Worm (Caenorhabditis elegans): ENCODE data around the gene T02E9.5.

T02E9.5 gene

DNA sequence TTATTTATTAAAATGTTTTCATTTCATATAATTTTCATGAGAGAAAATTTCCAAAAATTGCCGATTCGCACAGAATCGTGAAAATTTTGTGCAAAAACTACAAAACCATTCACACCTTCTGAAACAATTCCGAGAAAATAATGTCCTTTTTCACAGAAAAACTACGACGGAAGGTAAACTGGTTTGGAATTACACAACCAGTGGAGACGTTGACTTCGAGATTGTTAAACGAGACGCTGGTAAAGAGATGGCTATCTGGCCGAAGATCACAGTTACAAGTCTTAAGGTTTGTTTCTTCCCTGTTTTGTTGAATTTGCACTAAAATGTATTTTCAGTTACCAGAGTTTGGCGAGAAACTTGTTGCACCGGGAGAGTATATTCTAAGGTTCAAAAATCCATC is 29.1 kb upstream of the T02E9.5 start:
- TF ChIP-seq lin-14 (GFP tag; optimal IDR thresholded peaks at IDR 0.05) (peak; percentile 16), grh-1 (GFP tag; IDR thresholded peaks at IDR 0.05) (peak; percentile 53; the same call in 1 of the 2 replicates), nhr-85 (tag) (peak; percentile 19), zip-4 (GFP tag; optimal IDR thresholded peaks at IDR 0.05) (no peak)

DNA sequence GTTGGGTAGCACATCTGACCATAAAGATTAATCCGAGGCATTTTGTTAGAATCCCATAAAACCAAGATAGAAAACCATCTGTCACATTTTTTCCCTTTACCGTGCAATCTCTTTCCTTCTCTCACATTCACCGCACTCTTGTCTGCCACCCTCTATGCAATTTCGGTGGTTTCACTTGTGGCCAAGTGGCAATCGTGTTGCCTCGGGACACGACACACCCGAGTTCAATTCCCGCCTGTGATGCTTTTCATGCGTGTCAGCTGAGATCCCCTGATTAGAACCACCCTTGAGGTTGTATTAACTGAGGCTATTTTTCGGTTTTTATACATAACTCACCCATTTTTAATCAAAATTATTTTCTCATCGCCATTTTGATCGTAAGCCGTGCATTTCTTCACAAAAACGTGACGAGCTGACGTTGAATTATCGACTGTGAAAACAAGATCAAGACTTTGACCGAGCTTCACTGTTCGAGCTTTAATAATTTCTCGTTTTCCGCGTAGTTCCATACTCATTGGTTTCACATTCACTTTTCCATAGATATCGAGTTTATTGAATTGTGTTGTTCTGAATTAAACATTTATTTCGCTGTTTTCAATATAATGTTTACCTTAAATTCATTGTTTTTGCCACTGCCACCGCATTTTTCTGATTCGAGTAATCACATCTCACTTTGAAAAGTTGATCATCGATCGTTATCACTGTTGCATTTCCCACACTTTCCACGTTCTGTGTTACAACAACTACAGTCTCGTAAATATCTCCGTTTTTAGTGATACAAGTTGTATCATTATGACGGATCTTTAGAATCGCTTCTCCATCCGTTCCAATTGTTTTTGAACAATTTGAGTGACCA is 27.8 kb upstream of the T02E9.5 start:
- TF ChIP-seq egl-13 (tag; optimal IDR thresholded peaks at IDR 0.05) (peak; percentile 9), zag-1 (tag; optimal IDR thresholded peaks at IDR 0.05) (no peak), ztf-11 (tag; optimal IDR thresholded peaks at IDR 0.05) (peak in 1 of 2 experiments; percentile 80), elt-2 (tag; optimal IDR thresholded peaks at IDR 0.05) (peak; percentile 66), blmp-1 (tag; optimal IDR thresholded peaks at IDR 0.05) (peak; percentile 67), lin-14 (GFP tag; optimal IDR thresholded peaks at IDR 0.05) (peak; percentile 68), unc-98 (GFP tag; IDR thresholded peaks at IDR 0.05) (no peak), elt-3 (tag; optimal IDR thresholded peaks at IDR 0.05) (peak in 2 of 6 experiments; percentile 77 to 82), nhr-90 (tag; optimal IDR thresholded peaks at IDR 0.05; ENCODE audit: poor library complexity) (peak; percentile 84), nhr-12 (tag; optimal IDR thresholded peaks at IDR 0.05) (no peak), fkh-10 (GFP tag; optimal IDR thresholded peaks at IDR 0.05) (peak; percentile 7), mep-1 (tag; optimal IDR thresholded peaks at IDR 0.05) (peak; percentile 82), swsn-7 (tag; optimal IDR thresholded peaks at IDR 0.05) (peak; percentile 69), dsc-1 (tag; optimal IDR thresholded peaks at IDR 0.05) (peak; percentile 84), ztf-4 (tag; optimal IDR thresholded peaks at IDR 0.05) (peak; percentile 8), pag-3 (tag; optimal IDR thresholded peaks at IDR 0.05; ENCODE audit: borderline replicate concordance, insufficient read depth) (no peak), pax-3 (tag; optimal IDR thresholded peaks at IDR 0.05) (peak; percentile 35), unc-86 (tag; optimal IDR thresholded peaks at IDR 0.05) (peak; percentile 31), vab-15 (tag; optimal IDR thresholded peaks at IDR 0.05) (peak; percentile 70), aly-2 (tag; optimal IDR thresholded peaks at IDR 0.05) (peak; percentile 25), skn-1 (tag; optimal IDR thresholded peaks at IDR 0.05) (peak; percentile 66), unc-130 (tag; optimal IDR thresholded peaks at IDR 0.05) (peak; percentile 56), hlh-4 (tag; optimal IDR thresholded peaks at IDR 0.05) (no peak), sup-37 (GFP tag; optimal IDR thresholded peaks at IDR 0.05) (peak; percentile 52), sox-4 (tag; optimal IDR thresholded peaks at IDR 0.05) (peak; percentile 16), C34B4.2 (tag; optimal IDR thresholded peaks at IDR 0.05) (no peak), grh-1 (GFP tag; IDR thresholded peaks at IDR 0.05) (peak; percentile 65), F16B12.6 (tag; optimal IDR thresholded peaks at IDR 0.05) (peak; percentile 3), unc-30 (tag; optimal IDR thresholded peaks at IDR 0.05) (no peak), efl-3 (GFP tag; optimal IDR thresholded peaks at IDR 0.05) (peak; percentile 64), nhr-71 (tag; optimal IDR thresholded peaks at IDR 0.05) (peak; percentile 80), irx-1 (tag; optimal IDR thresholded peaks at IDR 0.05) (peak; percentile 57), rnt-1 (tag; optimal IDR thresholded peaks at IDR 0.05) (peak; percentile 82), fkh-4 (tag; optimal IDR thresholded peaks at IDR 0.05; ENCODE audit: borderline replicate concordance) (no peak), mdl-1 (tag; optimal IDR thresholded peaks at IDR 0.05) (peak in 1 of 2 experiments; percentile 85), nhr-47 (tag; optimal IDR thresholded peaks at IDR 0.05) (peak; percentile 75), lin-13 (GFP tag; optimal IDR thresholded peaks at IDR 0.05) (peak; percentile 59), unc-62 (GFP tag; optimal IDR thresholded peaks at IDR 0.05) (no peak), fkh-8 (tag; optimal IDR thresholded peaks at IDR 0.05) (no peak), C16A3.4 (tag; optimal IDR thresholded peaks at IDR 0.05) (peak; percentile 81), nhr-85 (tag) (peak; percentile 81), nhr-77 (tag; optimal IDR thresholded peaks at IDR 0.05) (peak; percentile 74), nhr-19 (GFP tag; conservative IDR thresholded peaks at IDR 0.05) (peak; percentile 78), lir-3 (tag; optimal IDR thresholded peaks at IDR 0.05; ENCODE audit: poor library complexity) (peak; percentile 48), snpc-4 (tag; optimal IDR thresholded peaks at IDR 0.05) (peak; percentile 70), ceh-8 (GFP tag; optimal IDR thresholded peaks at IDR 0.05) (peak; percentile 45), lsy-2 (tag; optimal IDR thresholded peaks at IDR 0.05) (peak; percentile 62 to 81)

Data from whole organism, L1 larva.